Worm (Caenorhabditis elegans) whole organism, early embryonic: ENCODE data around the gene C27D8.4.

Experiments used
- B0310.2 ChIP-seq: sonication (generic microtip); optimal IDR thresholded peaks from 2 replicates; lab custom pipeline; 2016; ENCODE audit warnings: mild to moderate bottlenecking, missing genetic modification characterization, missing compliant biosample characterization
- F13C5.2 ChIP-seq: sonication (generic microtip); optimal IDR thresholded peaks from 2 replicates; lab custom pipeline; 2017; ENCODE audit warnings: mild to moderate bottlenecking, missing genetic modification characterization, inconsistent platforms, missing compliant biosample characterization
- aly-1 ChIP-seq: sonication (generic microtip); optimal IDR thresholded peaks from 2 replicates; lab custom pipeline; 2016; ENCODE audit warnings: missing genetic modification characterization, missing compliant biosample characterization
- ama-1 ChIP-seq: fragments of 150-350 bp; optimal IDR thresholded peaks from 2 replicates; lab custom pipeline; 2014
- ceh-13 ChIP-seq: fragments of 200-800 bp; sonication (Bioruptor generic); optimal IDR thresholded peaks from 2 replicates; lab custom pipeline; 2018; ENCODE audit warnings: mild to moderate bottlenecking, missing genetic modification characterization, missing compliant biosample characterization
- ceh-36 ChIP-seq: sonication (generic microtip); optimal IDR thresholded peaks from 2 replicates; lab custom pipeline; 2016; ENCODE audit warnings: missing genetic modification characterization, inconsistent platforms, missing compliant biosample characterization
- ets-7 ChIP-seq: sonication (generic microtip); optimal IDR thresholded peaks from 2 replicates; lab custom pipeline; 2016; ENCODE audit warnings: missing genotype, missing genetic modification characterization, missing compliant biosample characterization
- flt-1 ChIP-seq: fragments of 200-800 bp; sonication (Bioruptor generic); IDR thresholded peaks from 2 replicates; pipeline ENCODE4 v1.3.6; 2022; ENCODE audit warnings: missing genetic modification characterization, missing compliant biosample characterization
- hmbx-1 ChIP-seq: sonication (generic microtip); optimal IDR thresholded peaks from 2 replicates; lab custom pipeline; 2016; ENCODE audit warnings: mild to moderate bottlenecking, missing genetic modification characterization, missing compliant biosample characterization
- hmg-4 ChIP-seq: fragments of 200-800 bp; sonication (Bioruptor generic); optimal IDR thresholded peaks from 2 replicates; lab custom pipeline; 2018; ENCODE audit warnings: mild to moderate bottlenecking, missing genetic modification characterization, missing compliant biosample characterization
- hnd-1 ChIP-seq: sonication (generic microtip); optimal IDR thresholded peaks from 2 replicates; lab custom pipeline; 2016; ENCODE audit warnings: missing genetic modification characterization, missing compliant biosample characterization
- pes-1 ChIP-seq: fragments of 200-800 bp; sonication (Bioruptor generic); IDR thresholded peaks from 2 replicates; pipeline ENCODE4 v1.3.6; 2022; ENCODE audit warnings: missing genetic modification reagents, missing genetic modification characterization, missing compliant biosample characterization
- scrt-1 ChIP-seq: fragments of 200-800 bp; sonication (Bioruptor generic); IDR thresholded peaks from 2 replicates; pipeline ENCODE4 v1.3.6; 2022; ENCODE audit warnings: missing genetic modification characterization, missing compliant biosample characterization
- sea-1 ChIP-seq: fragments of 200-800 bp; sonication (Bioruptor generic); conservative IDR thresholded peaks from 2 replicates; pipeline ENCODE4 v1.3.6; 2022; ENCODE audit warnings: missing genetic modification characterization, missing compliant biosample characterization
- tbx-11 ChIP-seq: fragments of 200-800 bp; sonication (Bioruptor generic); IDR thresholded peaks from 2 replicates; pipeline ENCODE4 v1.3.6; 2022; ENCODE audit warnings: missing genetic modification characterization, missing compliant biosample characterization
- tbx-37 ChIP-seq: fragments of 200-800 bp; sonication (Bioruptor generic); conservative IDR thresholded peaks from 2 replicates; pipeline ENCODE4 v1.3.6; 2022; ENCODE audit warnings: missing genetic modification reagents, missing genetic modification characterization, missing compliant biosample characterization
- tra-4 ChIP-seq: sonication (generic microtip); optimal IDR thresholded peaks from 2 replicates; lab custom pipeline; 2017; ENCODE audit warnings: missing genetic modification characterization, missing compliant biosample characterization

Gene C27D8.4

DNA sequence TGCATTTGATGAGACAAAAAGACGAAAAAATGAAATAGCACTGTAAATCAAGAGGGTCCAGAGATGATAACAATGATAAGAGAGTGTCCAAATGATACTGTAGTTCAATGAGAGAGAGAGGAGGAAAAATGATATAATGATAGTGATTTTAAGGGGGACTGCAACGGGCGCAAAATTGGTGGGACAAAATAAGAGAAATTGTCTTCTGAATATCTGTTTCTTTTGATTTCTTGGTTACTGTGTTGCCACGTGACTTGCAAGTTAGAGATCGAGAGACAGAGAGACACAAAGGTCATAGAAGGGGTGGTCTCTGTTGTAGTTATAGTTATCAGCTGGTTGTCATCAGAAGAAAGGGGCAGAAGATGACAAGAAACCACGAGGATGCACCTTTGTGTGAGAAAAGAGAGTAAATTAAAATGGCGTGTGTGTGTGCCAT lies 12.1 kb downstream of the C27D8.4 start:
- no peak for TF ChIP-seq scrt-1 (GFP tag; lab: Robert Waterston, UW)
- TF ChIP-seq ama-1 (lab: Kevin White, UChicago) = no peak
- no peak for TF ChIP-seq aly-1 (tag; lab: Kevin White, UChicago)
- TF ChIP-seq pes-1 (GFP tag; lab: Robert Waterston, UW) = no peak
- TF ChIP-seq tbx-37 (GFP tag; lab: Robert Waterston, UW) = no peak
- no peak for TF ChIP-seq F13C5.2 (tag; lab: Kevin White, UChicago)
- TF ChIP-seq ceh-13 (GFP tag; lab: Kevin White, UChicago) = no peak
- no peak for TF ChIP-seq tbx-11 (GFP tag; lab: Robert Waterston, UW)

ce11 chrIV:12717531-12717930 lies 13.6 kb downstream of the C27D8.4 start, which contains the start of gene C27D8.1:
Gene C27D8.1, plus strand, starts transcription at chrIV:12717831.
- no peak for TF ChIP-seq pes-1 (GFP tag; lab: Robert Waterston, UW)
- no peak for TF ChIP-seq F13C5.2 (tag; lab: Kevin White, UChicago)
- TF ChIP-seq hmg-4 = no peak
- TF ChIP-seq sea-1 (GFP tag; lab: Robert Waterston, UW) = no peak
- no peak for TF ChIP-seq ceh-13 (GFP tag; lab: Kevin White, UChicago)
- no peak for TF ChIP-seq tbx-37 (GFP tag; lab: Robert Waterston, UW)

DNA sequence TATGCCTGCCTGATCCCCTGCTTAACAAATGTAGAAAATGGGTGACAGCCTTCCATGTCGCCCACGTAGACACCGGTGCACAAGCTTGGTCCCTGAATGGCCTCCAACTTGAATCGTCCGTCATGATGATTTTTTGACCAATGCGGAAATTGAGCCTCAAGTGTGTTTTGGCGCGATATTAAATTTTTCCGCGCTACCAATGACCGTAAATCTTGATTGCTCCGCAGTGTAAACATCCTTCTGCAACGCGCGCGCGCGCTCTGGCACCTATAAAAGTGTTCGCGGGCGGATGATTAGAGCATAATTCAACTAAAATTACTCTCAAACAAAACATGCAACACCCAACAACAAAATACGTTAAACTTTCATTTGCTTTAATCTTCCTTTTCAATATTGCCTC lies 15.8 kb downstream of the C27D8.4 start, which contains the start of gene idpp-7:
Gene idpp-7 (plus strand): TSS at position 301 of the 400 bp plus-strand sequence.
- TF ChIP-seq ceh-36 (tag; lab: Kevin White, UChicago) (no peak), sea-1 (GFP tag; lab: Robert Waterston, UW) (no peak), ama-1 (lab: Kevin White, UChicago) (no peak), aly-1 (tag; lab: Kevin White, UChicago) (no peak), flt-1 (no peak), tra-4 (tag; lab: Kevin White, UChicago) (no peak), hmg-4 (no peak), hnd-1 (tag; lab: Kevin White, UChicago) (no peak), tbx-37 (GFP tag; lab: Robert Waterston, UW) (no peak), ceh-13 (GFP tag; lab: Kevin White, UChicago) (no peak), hmbx-1 (tag; lab: Kevin White, UChicago) (no peak), B0310.2 (no peak), pes-1 (GFP tag; lab: Robert Waterston, UW) (no peak), tbx-11 (GFP tag; lab: Robert Waterston, UW) (no peak), ets-7 (no peak), scrt-1 (GFP tag; lab: Robert Waterston, UW) (no peak), F13C5.2 (tag; lab: Kevin White, UChicago) (no peak)

- TF ChIP-seq B0310.2 (no peak), ceh-13 (GFP tag; lab: Kevin White, UChicago) (no peak), ama-1 (lab: Kevin White, UChicago) (no peak), hnd-1 (tag; lab: Kevin White, UChicago) (no peak), tbx-37 (GFP tag; lab: Robert Waterston, UW) (no peak), aly-1 (tag; lab: Kevin White, UChicago) (no peak), tra-4 (tag; lab: Kevin White, UChicago) (no peak), sea-1 (GFP tag; lab: Robert Waterston, UW) (no peak), hmg-4 (no peak), F13C5.2 (tag; lab: Kevin White, UChicago) (no peak), tbx-11 (GFP tag; lab: Robert Waterston, UW) (no peak), hmbx-1 (tag; lab: Kevin White, UChicago) (no peak), ceh-36 (tag; lab: Kevin White, UChicago) (no peak), flt-1 (no peak), pes-1 (GFP tag; lab: Robert Waterston, UW) (no peak), ets-7 (no peak), scrt-1 (GFP tag; lab: Robert Waterston, UW) (no peak)
Observed at ce11 chrIV:12721106-12721505, 17.2 kb downstream of the C27D8.4 start, which contains the start of gene T23F6.2. Gene T23F6.2, plus strand, starts transcription at chrIV:12721356.

ce11 chrIV:12724641-12725040 lies 20.7 kb downstream of the C27D8.4 start, which contains the start of the genes T23F6.3 and rbd-1:
Gene T23F6.3, minus strand, starts transcription at chrIV:12724760.
Gene rbd-1, plus strand, starts transcription at chrIV:12724986.
- no peak for TF ChIP-seq hmg-4
- TF ChIP-seq flt-1 = no peak
- TF ChIP-seq ceh-36 (tag; lab: Kevin White, UChicago) = no peak
- TF ChIP-seq ama-1 (lab: Kevin White, UChicago) = no peak
- TF ChIP-seq sea-1 (GFP tag; lab: Robert Waterston, UW) = no peak
- TF ChIP-seq tra-4 (tag; lab: Kevin White, UChicago) = no peak
- TF ChIP-seq hnd-1 (tag; lab: Kevin White, UChicago) = no peak
- peak; percentile 76 for TF ChIP-seq F13C5.2 (tag; lab: Kevin White, UChicago)
- no peak for TF ChIP-seq pes-1 (GFP tag; lab: Robert Waterston, UW)
- TF ChIP-seq tbx-37 (GFP tag; lab: Robert Waterston, UW) = peak; percentile 53; the same call in 1 of the 2 replicates
- no peak for TF ChIP-seq ceh-13 (GFP tag; lab: Kevin White, UChicago)
- no peak for TF ChIP-seq scrt-1 (GFP tag; lab: Robert Waterston, UW)
- TF ChIP-seq B0310.2 = no peak
- TF ChIP-seq hmbx-1 (tag; lab: Kevin White, UChicago) = no peak
- 0 out of 2 replicates have a peak, but pooled peaks have one; percentile 47 for TF ChIP-seq tbx-11 (GFP tag; lab: Robert Waterston, UW)
- TF ChIP-seq ets-7 = peak; percentile 19
- TF ChIP-seq aly-1 (tag; lab: Kevin White, UChicago) = no peak

- no peak for TF ChIP-seq ets-7
Observed at ce11 chrIV:12725228-12725627, 21.3 kb downstream of the C27D8.4 start.

- TF ChIP-seq tbx-37 (GFP tag; lab: Robert Waterston, UW) = no peak
- no peak for TF ChIP-seq ceh-13 (GFP tag; lab: Kevin White, UChicago)
- TF ChIP-seq F13C5.2 (tag; lab: Kevin White, UChicago) = no peak
- TF ChIP-seq aly-1 (tag; lab: Kevin White, UChicago) = no peak
- TF ChIP-seq hmbx-1 (tag; lab: Kevin White, UChicago) = no peak
- no peak for TF ChIP-seq B0310.2
- no peak for TF ChIP-seq tra-4 (tag; lab: Kevin White, UChicago)
- no peak for TF ChIP-seq tbx-11 (GFP tag; lab: Robert Waterston, UW)
- TF ChIP-seq ama-1 (lab: Kevin White, UChicago) = no peak
- TF ChIP-seq scrt-1 (GFP tag; lab: Robert Waterston, UW) = no peak
- TF ChIP-seq ets-7 = no peak
- TF ChIP-seq pes-1 (GFP tag; lab: Robert Waterston, UW) = no peak
- TF ChIP-seq sea-1 (GFP tag; lab: Robert Waterston, UW) = no peak
- no peak for TF ChIP-seq hnd-1 (tag; lab: Kevin White, UChicago)
- no peak for TF ChIP-seq ceh-36 (tag; lab: Kevin White, UChicago)
- TF ChIP-seq hmg-4 = no peak
- no peak for TF ChIP-seq flt-1
Observed at ce11 chrIV:12725925-12726324, 22.0 kb downstream of the C27D8.4 start.
